Worm (Caenorhabditis elegans) whole organism, L4 larva: Measurements from ENCODE around the gene brc-2.

Experiments used
- F10B5.3 ChIP-seq: sonication (generic microtip); optimal IDR thresholded peaks from 2 replicates; lab custom pipeline; 2016; ENCODE audit warnings: mild to moderate bottlenecking, missing genetic modification characterization, missing compliant biosample characterization
- F37D6.2 ChIP-seq: sonication (generic microtip); optimal IDR thresholded peaks from 2 replicates; lab custom pipeline; 2016; ENCODE audit warnings: mild to moderate bottlenecking, missing genetic modification characterization, missing compliant biosample characterization
- F44E2.7 ChIP-seq: fragments of 200-800 bp; sonication (Bioruptor generic); IDR thresholded peaks from 2 replicates; pipeline ENCODE4 v2.1.2; 2022; ENCODE audit warnings: missing genetic modification characterization, missing compliant biosample characterization
- F49E8.2 ChIP-seq: sonication (generic microtip); optimal IDR thresholded peaks from 2 replicates; lab custom pipeline; 2016; ENCODE audit warnings: missing compliant biosample characterization, mild to moderate bottlenecking, missing genetic modification characterization, borderline replicate concordance
- T20F7.1 ChIP-seq: fragments of 200-800 bp; sonication (Bioruptor generic); optimal IDR thresholded peaks from 2 replicates; lab custom pipeline; 2018; ENCODE audit warnings: mild to moderate bottlenecking, missing genetic modification characterization, missing compliant biosample characterization
- T26A8.4 ChIP-seq: fragments of 200-800 bp; sonication (Bioruptor generic); IDR thresholded peaks from 2 replicates; pipeline ENCODE4 v1.3.6; 2022; ENCODE audit warnings: missing genetic modification characterization, missing compliant biosample characterization
- Y105C5A.15 ChIP-seq: fragments of 200-800 bp; sonication (Bioruptor generic); IDR thresholded peaks from 2 replicates; pipeline ENCODE4 v1.3.6; 2022; ENCODE audit warnings: missing genetic modification characterization, missing compliant biosample characterization
- Y5F2A.4 ChIP-seq: fragments of 200-800 bp; sonication (Bioruptor generic); optimal IDR thresholded peaks from 2 replicates; lab custom pipeline; 2018; ENCODE audit warnings: mild to moderate bottlenecking, missing genetic modification characterization, missing compliant biosample characterization
- Y75B8A.6 ChIP-seq: fragments of 200-800 bp; sonication (Bioruptor generic); IDR thresholded peaks from 2 replicates; pipeline ENCODE4 v1.3.6; 2022; ENCODE audit warnings: missing genetic modification reagents, missing genetic modification characterization, missing compliant biosample characterization
- aha-1 ChIP-seq: fragments of 150-350 bp; peaks from one replicate; lab custom pipeline; 2014; ENCODE audit warnings: missing biosample characterization, missing genetic modification characterization
- ces-1 ChIP-seq: fragments of 150-350 bp; sonication (generic microtip); optimal IDR thresholded peaks from 4 replicates; lab custom pipeline; 2014; ENCODE audit warnings: missing biosample characterization, missing genetic modification reagents, missing genetic modification characterization
- cey-2 ChIP-seq: sonication (generic microtip); optimal IDR thresholded peaks from 3 replicates; lab custom pipeline; 2017; ENCODE audit warnings: missing genetic modification characterization, mild to moderate bottlenecking, missing compliant biosample characterization, antibody characterized with exemption, borderline replicate concordance; ENCODE audit not compliant: insufficient read depth
- daf-12 ChIP-seq: fragments of 150-350 bp; optimal IDR thresholded peaks from 2 replicates; lab custom pipeline; 2014; ENCODE audit warnings: missing biosample characterization, missing genetic modification reagents, missing genetic modification characterization
- dmd-9 ChIP-seq: fragments of 200-800 bp; sonication (Bioruptor generic); IDR thresholded peaks from 2 replicates; pipeline ENCODE4 v1.3.6; 2022; ENCODE audit warnings: missing genetic modification reagents, missing genetic modification characterization, missing compliant biosample characterization
- duxl-1 ChIP-seq: sonication (generic microtip); optimal IDR thresholded peaks from 2 replicates; lab custom pipeline; 2016; ENCODE audit warnings: mild to moderate bottlenecking, missing genetic modification characterization, moderate library complexity, missing compliant biosample characterization; ENCODE audit not compliant: poor library complexity
- dve-1 ChIP-seq: sonication (generic microtip); optimal IDR thresholded peaks from 2 replicates; lab custom pipeline; 2017; ENCODE audit warnings: antibody characterized with exemption, mild to moderate bottlenecking, missing genetic modification characterization, missing compliant biosample characterization; ENCODE audit not compliant: insufficient read depth
- egl-27 ChIP-seq: sonication (generic microtip); optimal IDR thresholded peaks from 3 replicates; lab custom pipeline; 2017; ENCODE audit warnings: missing biosample characterization, missing genetic modification reagents, missing genetic modification characterization
- egl-43 ChIP-seq: fragments of 200-800 bp; sonication (Bioruptor generic); IDR thresholded peaks from 2 replicates; pipeline ENCODE4 v1.3.6; 2022; ENCODE audit warnings: missing genetic modification reagents, missing genetic modification characterization, missing compliant biosample characterization
- fkh-10 ChIP-seq: fragments of 150-350 bp; optimal IDR thresholded peaks from 2 replicates; lab custom pipeline; 2014; ENCODE audit warnings: missing biosample characterization, missing genetic modification reagents, missing genetic modification characterization
- lin-29 ChIP-seq: fragments of 200-800 bp; sonication (Bioruptor generic); IDR thresholded peaks from 2 replicates; pipeline ENCODE4 v1.3.6; 2022; ENCODE audit warnings: missing genetic modification reagents, missing genetic modification characterization, missing compliant biosample characterization
- lir-3 ChIP-seq: sonication (generic microtip); optimal IDR thresholded peaks from 2 replicates; lab custom pipeline; 2016; ENCODE audit warnings: mild to moderate bottlenecking, missing genetic modification characterization, missing compliant biosample characterization
- mes-2 ChIP-seq: sonication (generic microtip); optimal IDR thresholded peaks from 2 replicates; lab custom pipeline; 2016; ENCODE audit warnings: missing genotype, mild to moderate bottlenecking, missing genetic modification characterization, missing compliant biosample characterization; ENCODE audit not compliant: poor library complexity, severe bottlenecking
- nhr-102 ChIP-seq: sonication (generic microtip); optimal IDR thresholded peaks from 2 replicates; lab custom pipeline; 2016; ENCODE audit warnings: mild to moderate bottlenecking, missing genetic modification characterization, moderate library complexity, missing compliant biosample characterization
- nhr-11 ChIP-seq: fragments of 150-350 bp; optimal IDR thresholded peaks from 2 replicates; lab custom pipeline; 2014; ENCODE audit warnings: missing biosample characterization, missing genetic modification characterization
- nhr-41 ChIP-seq: fragments of 200-800 bp; sonication (Bioruptor generic); IDR thresholded peaks from 2 replicates; pipeline ENCODE4 v1.3.6; 2022; ENCODE audit warnings: missing genetic modification reagents, missing genetic modification characterization, missing compliant biosample characterization
- nhr-6 ChIP-seq: fragments of 150-350 bp; optimal IDR thresholded peaks from 2 replicates; lab custom pipeline; 2014; ENCODE audit warnings: missing biosample characterization, missing genetic modification characterization
- php-3 ChIP-seq: fragments of 200-800 bp; sonication (Bioruptor generic); IDR thresholded peaks from 2 replicates; pipeline ENCODE4 v1.3.6; 2022; ENCODE audit warnings: missing genetic modification reagents, missing genetic modification characterization, missing compliant biosample characterization
- rbr-2 ChIP-seq: sonication (generic microtip); optimal IDR thresholded peaks from 2 replicates; lab custom pipeline; 2016; ENCODE audit warnings: missing genotype, missing genetic modification characterization, missing compliant biosample characterization
- set-16 ChIP-seq: fragments of 200-800 bp; sonication (Bioruptor generic); IDR thresholded peaks from 2 replicates; pipeline ENCODE4 v1.3.6; 2022; ENCODE audit warnings: missing genetic modification reagents, missing genetic modification characterization, missing compliant biosample characterization
- spr-1 ChIP-seq: sonication (generic microtip); optimal IDR thresholded peaks from 2 replicates; lab custom pipeline; 2016; ENCODE audit warnings: mild to moderate bottlenecking, missing genetic modification characterization, missing compliant biosample characterization
- tra-1 ChIP-seq: fragments of 200-800 bp; sonication (Bioruptor generic); IDR thresholded peaks from 2 replicates; pipeline ENCODE4 v1.3.6; 2022; ENCODE audit warnings: missing genetic modification reagents, missing genetic modification characterization, missing compliant biosample characterization
- unc-62 ChIP-seq, 3 experiments: fragments of 150-350 bp in 1 of 3; sonication (generic microtip); optimal IDR thresholded peaks in 2 of 3; peaks in 1 of 3; 1 replicate in 1 of 3; 2 replicates in 2 of 3; lab custom pipeline; 2014 to 2017; ENCODE audit warnings: missing biosample characterization in 3 of 3, missing genetic modification characterization in 3 of 3, missing genetic modification reagents in 3 of 3, missing genotype in 1 of 3
- vab-7 ChIP-seq: fragments of 200-800 bp; sonication (Bioruptor generic); IDR thresholded peaks from 2 replicates; pipeline ENCODE4 v1.3.6; 2022; ENCODE audit warnings: missing genetic modification reagents, missing genetic modification characterization, missing compliant biosample characterization
- zag-1 ChIP-seq: fragments of 150-350 bp; optimal IDR thresholded peaks from 2 replicates; lab custom pipeline; 2014; ENCODE audit warnings: missing biosample characterization, missing genetic modification characterization
- zfp-2 ChIP-seq: sonication (generic microtip); optimal IDR thresholded peaks from 2 replicates; lab custom pipeline; 2016; ENCODE audit warnings: mild to moderate bottlenecking, missing genetic modification characterization, missing compliant biosample characterization
- zip-11 ChIP-seq: fragments of 200-800 bp; sonication (Bioruptor generic); IDR thresholded peaks from 2 replicates; pipeline ENCODE4 v1.3.6; 2022; ENCODE audit warnings: missing genetic modification characterization, missing compliant biosample characterization
- ztf-11 ChIP-seq: fragments of 150-350 bp; optimal IDR thresholded peaks from 2 replicates; lab custom pipeline; 2014; ENCODE audit warnings: missing biosample characterization, missing genetic modification characterization
- ztf-7 ChIP-seq: fragments of 150-350 bp; optimal IDR thresholded peaks from 2 replicates; lab custom pipeline; 2014; ENCODE audit warnings: missing biosample characterization, missing genetic modification characterization

The brc-2 gene

ce11 chrIII:6887574-6887973, 15.3 kb downstream of the brc-2 start (continued):
- TF ChIP-seq lir-3 (peak; percentile 49), lin-29 (0 out of 2 replicates have a peak, but pooled peaks have one; percentile 24), php-3 (GFP tag; lab: Robert Waterston, UW) (peak; percentile 65; the same call in 1 of the 2 replicates), spr-1 (tag; lab: Kevin White, UChicago) (peak; percentile 33), dve-1 (peak; percentile 60), egl-43 (GFP tag; lab: Robert Waterston, UW) (no peak; the same call in 1 of the 2 replicates), dmd-9 (GFP tag; lab: Robert Waterston, UW) (peak; percentile 63; the same call in 1 of the 2 replicates), Y5F2A.4 (GFP tag; lab: Kevin White, UChicago) (peak; percentile 48), T20F7.1 (GFP tag; lab: Kevin White, UChicago) (peak; percentile 51), tra-1 (GFP tag; lab: Robert Waterston, UW) (peak; percentile 92), ces-1 (no peak), F44E2.7 (GFP tag; lab: Robert Waterston, UW) (peak; percentile 75; the same call in 1 of the 2 replicates), T26A8.4 (GFP tag; lab: Robert Waterston, UW) (peak; percentile 82), nhr-11 (peak; percentile 1), zfp-2 (tag; lab: Kevin White, UChicago) (peak; percentile 1), nhr-6 (tag; lab: Kevin White, UChicago) (peak; percentile 49), mes-2 (tag; lab: Kevin White, UChicago) (peak; percentile 84), set-16 (no peak), F37D6.2 (tag; lab: Kevin White, UChicago) (no peak), duxl-1 (tag; lab: Kevin White, UChicago) (no peak)
- TF ChIP-seq, all 104 proteins: peak for 64

ce11 chrIII:6885889-6886288, 17.0 kb downstream of the brc-2 start:
- TF ChIP-seq aha-1 (tag; lab: Kevin White, UChicago) (peak; percentile 1), unc-62 (GFP tag; optimal IDR thresholded peaks at IDR 0.05 in 1 of 2; lab: Kevin White, UChicago) (peak in 1 of 2 experiments; percentile 98), unc-62 (tag; optimal IDR thresholded peaks at IDR 0.05; lab: Kevin White, UChicago) (no peak), F44E2.7 (GFP tag; lab: Robert Waterston, UW) (no peak)
- TF ChIP-seq, all 104 proteins: peak for 2

- TF ChIP-seq unc-62 (GFP tag; optimal IDR thresholded peaks at IDR 0.05 in 1 of 2; lab: Kevin White, UChicago) (peak in 1 of 2 experiments; percentile 67), unc-62 (tag; optimal IDR thresholded peaks at IDR 0.05; lab: Kevin White, UChicago) (no peak), dmd-9 (GFP tag; lab: Robert Waterston, UW) (no peak), lin-29 (no peak), egl-27 (no peak), rbr-2 (tag; lab: Kevin White, UChicago) (no peak), Y5F2A.4 (GFP tag; lab: Kevin White, UChicago) (no peak)
Measured at ce11 chrIII:6884203-6884602, 18.7 kb downstream of the brc-2 start, which contains the start of gene med-2. med-2 (plus strand) TSS chrIII:6884503.

- no peak for TF ChIP-seq nhr-11
- peak in 1 of 2 experiments; percentile 85 for TF ChIP-seq unc-62 (GFP tag; optimal IDR thresholded peaks at IDR 0.05 in 1 of 2; lab: Kevin White, UChicago)
- TF ChIP-seq unc-62 (tag; optimal IDR thresholded peaks at IDR 0.05; lab: Kevin White, UChicago): no peak
- TF ChIP-seq fkh-10 (GFP tag; lab: Kevin White, UChicago): no peak
Measured at ce11 chrIII:6881745-6882144, 21.2 kb downstream of the brc-2 start.

- TF ChIP-seq F49E8.2: no peak
- TF ChIP-seq zag-1 (tag; lab: Kevin White, UChicago): no peak
- no peak for TF ChIP-seq nhr-102 (tag; lab: Kevin White, UChicago)
- TF ChIP-seq cey-2 (tag; lab: Kevin White, UChicago): no peak
- TF ChIP-seq F44E2.7 (GFP tag; lab: Robert Waterston, UW): no peak
- no peak for TF ChIP-seq daf-12 (tag; lab: Kevin White, UChicago)
- TF ChIP-seq Y75B8A.6 (GFP tag; lab: Robert Waterston, UW): no peak
- no peak for TF ChIP-seq F37D6.2 (tag; lab: Kevin White, UChicago)
- TF ChIP-seq vab-7 (GFP tag; lab: Robert Waterston, UW): no peak
- no peak for TF ChIP-seq nhr-41 (GFP tag; lab: Robert Waterston, UW)
- no peak for TF ChIP-seq F10B5.3 (tag; lab: Kevin White, UChicago)
- TF ChIP-seq ztf-11 (tag; lab: Kevin White, UChicago): no peak
- TF ChIP-seq ztf-7 (tag; lab: Kevin White, UChicago): no peak
- TF ChIP-seq Y105C5A.15 (GFP tag; lab: Robert Waterston, UW): no peak
- TF ChIP-seq zip-11 (GFP tag; lab: Robert Waterston, UW): no peak
- TF ChIP-seq, all 104 proteins: peak for 0
Measured at ce11 chrIII:6880797-6881196, 22.1 kb downstream of the brc-2 start, which contains the start of gene K04C2.7. K04C2.7 (plus strand) TSS chrIII:6881097.
